Fruit fly (Drosophila melanogaster) whole organism: Measurements from ENCODE around the gene tty.

Source experiments
- CG8478 ChIP-seq: fragments of >200 bp; optimal IDR thresholded peaks from 2 replicates; lab custom pipeline; 2018; ENCODE audit warnings: inconsistent platforms
- Dll ChIP-seq: fragments of >200 bp; optimal IDR thresholded peaks from 2 replicates; lab custom pipeline; 2017
- EcR ChIP-seq, 2 experiments: fragments of >200 bp; optimal IDR thresholded peaks; 2 replicates each; lab custom pipeline; 2017; ENCODE audit warnings: missing biosample characterization in 2 of 2, missing genetic modification characterization in 2 of 2, missing genetic modification reagents in 2 of 2
- pan ChIP-seq: fragments of >200 bp; optimal IDR thresholded peaks from 2 replicates; lab custom pipeline; 2017
- psq ChIP-seq: fragments of >200 bp; optimal IDR thresholded peaks from 2 replicates; lab custom pipeline; 2017
- usp ChIP-seq: fragments of >200 bp; optimal IDR thresholded peaks from 2 replicates; lab custom pipeline; 2017; ENCODE audit warnings: missing biosample characterization, missing genetic modification characterization, mixed read lengths

tty gene

dm6 chrX:21362878-21363277 is 23.4 kb upstream of the tty start, which contains the start of the genes bbx and waw:
bbx (plus strand) TSS chrX:21363028.
waw (plus strand) TSS chrX:21363028.
- TF ChIP-seq EcR (GFP tag; optimal IDR thresholded peaks at IDR 0.05; lab: Kevin White, UChicago) (no peak), pan (no peak)

dm6 chrX:21357810-21358671 is 18.6 kb upstream of the tty start, which contains the start of gene Septin1:
Septin1 (plus strand) TSS chrX:21358286.
- no peak for TF ChIP-seq psq (lab: Kevin White, UChicago)

dm6 chrX:21353541-21353940 is 14.1 kb upstream of the tty start:
- TF ChIP-seq pan (no peak), psq (lab: Kevin White, UChicago) (no peak), usp (GFP tag; lab: Kevin White, UChicago) (no peak), EcR (GFP tag; optimal IDR thresholded peaks at IDR 0.05; lab: Kevin White, UChicago) (no peak), Dll (no peak), CG8478 (no peak)

dm6 chrX:21351210-21351824 is 11.8 kb upstream of the tty start:
- TF ChIP-seq usp (GFP tag; lab: Kevin White, UChicago) = no peak
- peak; percentile 52 for TF ChIP-seq CG8478

- no peak for TF ChIP-seq usp (GFP tag; lab: Kevin White, UChicago)
- TF ChIP-seq EcR (GFP tag; optimal IDR thresholded peaks at IDR 0.05; lab: Kevin White, UChicago) = no peak
- TF ChIP-seq psq (lab: Kevin White, UChicago) = no peak
- no peak for TF ChIP-seq CG8478
- TF ChIP-seq Dll = no peak
- no peak for TF ChIP-seq pan
Measured at dm6 chrX:21349800-21350309, 10.4 kb upstream of the tty start, which contains the start of the genes peng and sol. peng (minus strand) TSS chrX:21349843. sol (plus strand) TSS chrX:21350280.

- TF ChIP-seq CG8478 = no peak
- TF ChIP-seq usp (GFP tag; lab: Kevin White, UChicago) = no peak
- TF ChIP-seq Dll = no peak
- TF ChIP-seq EcR (GFP tag; optimal IDR thresholded peaks at IDR 0.05; lab: Kevin White, UChicago) = no peak
- no peak for TF ChIP-seq pan
- TF ChIP-seq psq (lab: Kevin White, UChicago) = no peak
Measured at dm6 chrX:21345036-21345500, 5.6 kb upstream of the tty start, which contains the start of gene dod. dod (plus strand) TSS chrX:21345358.

dm6 chrX:21338153-21338552 is 1.3 kb downstream of the tty start:
- TF ChIP-seq EcR (GFP tag; optimal IDR thresholded peaks at IDR 0.05; lab: Kevin White, UChicago) (no peak), Dll (no peak), usp (GFP tag; lab: Kevin White, UChicago) (no peak), pan (no peak), CG8478 (no peak), psq (lab: Kevin White, UChicago) (no peak)

dm6 chrX:21337057-21337456 is 2.4 kb downstream of the tty start:
- TF ChIP-seq CG8478 = no peak
- no peak for TF ChIP-seq psq (lab: Kevin White, UChicago)
- TF ChIP-seq EcR (GFP tag; optimal IDR thresholded peaks at IDR 0.05; lab: Kevin White, UChicago) = no peak
- no peak for TF ChIP-seq pan
- TF ChIP-seq usp (GFP tag; lab: Kevin White, UChicago) = no peak
- TF ChIP-seq Dll = no peak

- TF ChIP-seq usp (GFP tag; lab: Kevin White, UChicago) (no peak), CG8478 (no peak), Dll (no peak), EcR (GFP tag; optimal IDR thresholded peaks at IDR 0.05; lab: Kevin White, UChicago) (no peak), pan (no peak)
Measured at dm6 chrX:21334522-21335104, 4.9 kb downstream of the tty start.

dm6 chrX:21333135-21333534 is 6.3 kb downstream of the tty start:
- no peak for TF ChIP-seq CG8478
- no peak for TF ChIP-seq pan
- TF ChIP-seq Dll = no peak
- TF ChIP-seq EcR (GFP tag; optimal IDR thresholded peaks at IDR 0.05; lab: Kevin White, UChicago) = no peak
- no peak for TF ChIP-seq usp (GFP tag; lab: Kevin White, UChicago)
- TF ChIP-seq psq (lab: Kevin White, UChicago) = no peak

- no peak for TF ChIP-seq EcR (GFP tag; optimal IDR thresholded peaks at IDR 0.05; lab: Kevin White, UChicago)
- no peak for TF ChIP-seq usp (GFP tag; lab: Kevin White, UChicago)
- TF ChIP-seq psq (lab: Kevin White, UChicago) = no peak
- TF ChIP-seq CG8478 = no peak
- TF ChIP-seq pan = no peak
- no peak for TF ChIP-seq Dll
Measured at dm6 chrX:21323933-21324688, 15.4 kb downstream of the tty start, which contains the start of the genes Dd and CG1486. Dd (minus strand) TSS chrX:21324009. CG1486 (plus strand) TSS chrX:21324046.
